Fruit fly (Drosophila melanogaster) whole organism, adult: ENCODE data around the gene CG4572.

ENCODE experiments used
- CG11617 ChIP-seq: fragments of 200-800 bp; sonication (Bioruptor generic); optimal IDR thresholded peaks from 2 replicates; lab custom pipeline; 2017; ENCODE audit warnings: mild to moderate bottlenecking, missing biosample characterization, missing genetic modification reagents, missing genetic modification characterization
- CG12768 ChIP-seq: fragments of 200-800 bp; sonication (Bioruptor generic); optimal IDR thresholded peaks from 2 replicates; lab custom pipeline; 2017; ENCODE audit warnings: missing biosample characterization, missing genetic modification characterization, mild to moderate bottlenecking, moderate library complexity, missing genetic modification reagents
- CG14711 ChIP-seq: fragments of 200-800 bp; sonication (Bioruptor generic); optimal IDR thresholded peaks from 2 replicates; lab custom pipeline; 2018; ENCODE audit warnings: missing biosample characterization, mild to moderate bottlenecking, missing genetic modification characterization, moderate library complexity
- CG1620 ChIP-seq: fragments of 200-800 bp; sonication (Bioruptor generic); optimal IDR thresholded peaks from 2 replicates; lab custom pipeline; 2016; ENCODE audit warnings: missing biosample characterization, missing genetic modification characterization
- CG33017 ChIP-seq: fragments of 200-800 bp; sonication (Bioruptor generic); optimal IDR thresholded peaks from 2 replicates; lab custom pipeline; 2018; ENCODE audit warnings: missing biosample characterization, mild to moderate bottlenecking, missing genetic modification characterization, moderate library complexity
- CG5204 ChIP-seq: fragments of 200-800 bp; sonication (Bioruptor generic); optimal IDR thresholded peaks from 2 replicates; lab custom pipeline; 2016; ENCODE audit warnings: missing biosample characterization, missing genetic modification characterization
- CG7045 ChIP-seq: fragments of 200-800 bp; sonication (Bioruptor generic); optimal IDR thresholded peaks from 2 replicates; lab custom pipeline; 2017; ENCODE audit warnings: missing biosample characterization, mild to moderate bottlenecking, missing genetic modification characterization
- CG7101 ChIP-seq: fragments of 200-800 bp; sonication (Bioruptor generic); optimal IDR thresholded peaks from 2 replicates; lab custom pipeline; 2018; ENCODE audit warnings: missing biosample characterization, mild to moderate bottlenecking, missing genetic modification characterization, moderate library complexity
- Clk ChIP-seq: fragments of 200-800 bp; sonication (Bioruptor generic); optimal IDR thresholded peaks from 2 replicates; lab custom pipeline; 2017; ENCODE audit warnings: missing biosample characterization, missing genetic modification characterization
- Crg-1 ChIP-seq: fragments of 200-800 bp; sonication (Bioruptor generic); optimal IDR thresholded peaks from 2 replicates; lab custom pipeline; 2016; ENCODE audit warnings: missing biosample characterization, missing genetic modification characterization
- Hr96 ChIP-seq: fragments of 200-800 bp; sonication (Bioruptor generic); optimal IDR thresholded peaks from 2 replicates; lab custom pipeline; 2016; ENCODE audit warnings: missing biosample characterization, missing genetic modification characterization
- Mnt ChIP-seq: fragments of 200-800 bp; sonication (Bioruptor generic); optimal IDR thresholded peaks from 2 replicates; lab custom pipeline; 2016; ENCODE audit warnings: missing biosample characterization, mild to moderate bottlenecking, missing genetic modification characterization
- bab1 ChIP-seq: fragments of 200-800 bp; sonication (Bioruptor generic); optimal IDR thresholded peaks from 3 replicates; lab custom pipeline; 2019; ENCODE audit warnings: missing biosample characterization, mild to moderate bottlenecking, missing genetic modification characterization, moderate library complexity
- cic ChIP-seq: fragments of 200-800 bp; sonication (Bioruptor generic); optimal IDR thresholded peaks from 2 replicates; lab custom pipeline; 2017; ENCODE audit warnings: missing biosample characterization, mild to moderate bottlenecking, missing genetic modification characterization, moderate library complexity
- cnc ChIP-seq, 2 experiments: fragments of >200 bp; optimal IDR thresholded peaks; 2 replicates each; lab custom pipeline; 2017
- kay ChIP-seq: fragments of 200-800 bp; sonication (Bioruptor generic); peaks from one replicate; lab custom pipeline; 2016; ENCODE audit warnings: missing biosample characterization, missing genetic modification characterization, borderline replicate concordance
- ovo ChIP-seq: fragments of 200-800 bp; sonication (Bioruptor generic); optimal IDR thresholded peaks from 2 replicates; lab custom pipeline; 2016; ENCODE audit warnings: missing biosample characterization, missing genetic modification characterization
- pad ChIP-seq: fragments of 200-800 bp; sonication (Bioruptor generic); optimal IDR thresholded peaks from 3 replicates; lab custom pipeline; 2017; ENCODE audit warnings: missing biosample characterization, missing genetic modification characterization, mild to moderate bottlenecking, moderate library complexity, missing genetic modification reagents
- tj ChIP-seq: fragments of 200-800 bp; sonication (Bioruptor generic); optimal IDR thresholded peaks from 3 replicates; lab custom pipeline; 2017; ENCODE audit warnings: missing biosample characterization, mild to moderate bottlenecking, missing genetic modification characterization, moderate library complexity
- toe ChIP-seq: fragments of 200-800 bp; sonication (Bioruptor generic); optimal IDR thresholded peaks from 2 replicates; lab custom pipeline; 2016; ENCODE audit warnings: missing biosample characterization, missing genetic modification characterization

Gene CG4572

DNA sequence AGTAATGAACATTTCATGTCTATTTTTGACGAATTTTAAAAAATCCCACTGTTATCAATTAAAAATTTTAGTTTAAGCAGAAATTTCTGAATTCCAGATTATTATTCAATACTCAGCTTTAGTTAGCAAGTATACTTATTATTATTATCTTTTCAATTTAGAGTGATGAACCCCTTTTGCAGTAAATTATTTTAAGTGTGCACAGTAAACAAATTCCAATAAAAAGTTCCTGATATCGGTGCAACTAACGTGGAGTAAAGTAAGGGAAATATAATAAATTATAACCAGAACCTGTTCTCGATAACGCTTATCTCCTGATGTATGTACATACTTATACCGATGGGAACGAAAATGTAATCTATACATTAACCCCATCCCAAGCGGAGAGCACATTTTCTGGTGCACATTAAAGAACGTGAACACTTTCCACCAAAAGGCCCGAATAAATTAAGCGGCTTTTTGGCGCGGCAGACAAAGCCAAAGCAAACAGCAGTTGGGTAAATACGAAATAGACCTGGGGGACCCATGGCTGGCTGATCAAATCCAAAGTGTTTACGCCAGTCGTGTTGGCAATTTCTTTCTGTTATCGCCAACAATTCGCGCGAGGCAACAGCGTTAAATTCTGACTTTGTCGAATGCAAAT, 6.1 kb downstream of the CG4572 start:
- TF ChIP-seq Hr96 (GFP tag; lab: Kevin White, UChicago) = peak; percentile 15
- TF ChIP-seq CG7101 (tag; lab: Kevin White, UChicago) = peak; percentile 25
- peak; percentile 10 for TF ChIP-seq CG14711 (tag; lab: Kevin White, UChicago)
- peak; percentile 44 for TF ChIP-seq pad
- TF ChIP-seq bab1 = no peak
- peak; percentile 25 for TF ChIP-seq tj (GFP tag; lab: Kevin White, UChicago)
- peak; percentile 47 for TF ChIP-seq CG1620 (GFP tag; lab: Kevin White, UChicago)
- TF ChIP-seq cic = peak; percentile 92
- TF ChIP-seq CG12768 (GFP tag; lab: Kevin White, UChicago) = peak; percentile 52
- TF ChIP-seq toe (GFP tag; lab: Kevin White, UChicago) = peak; percentile 42
- peak; percentile 47 for TF ChIP-seq Mnt
- no peak for TF ChIP-seq kay (GFP tag; lab: Kevin White, UChicago)
- TF ChIP-seq Crg-1 (GFP tag; lab: Kevin White, UChicago) = peak; percentile 73
- no peak for TF ChIP-seq Clk (GFP tag; lab: Kevin White, UChicago)
- TF ChIP-seq cnc (optimal IDR thresholded peaks at IDR 0.05; lab: Kevin White, UChicago) = no peak
- TF ChIP-seq ovo (GFP tag; lab: Kevin White, UChicago) = peak; percentile 28
- peak; percentile 48 for TF ChIP-seq CG7045
- no peak for TF ChIP-seq CG5204 (GFP tag; lab: Kevin White, UChicago)
- peak; percentile 39 for TF ChIP-seq CG11617 (GFP tag; lab: Kevin White, UChicago)
- TF ChIP-seq CG33017 (tag; lab: Kevin White, UChicago) = peak; percentile 62

DNA sequence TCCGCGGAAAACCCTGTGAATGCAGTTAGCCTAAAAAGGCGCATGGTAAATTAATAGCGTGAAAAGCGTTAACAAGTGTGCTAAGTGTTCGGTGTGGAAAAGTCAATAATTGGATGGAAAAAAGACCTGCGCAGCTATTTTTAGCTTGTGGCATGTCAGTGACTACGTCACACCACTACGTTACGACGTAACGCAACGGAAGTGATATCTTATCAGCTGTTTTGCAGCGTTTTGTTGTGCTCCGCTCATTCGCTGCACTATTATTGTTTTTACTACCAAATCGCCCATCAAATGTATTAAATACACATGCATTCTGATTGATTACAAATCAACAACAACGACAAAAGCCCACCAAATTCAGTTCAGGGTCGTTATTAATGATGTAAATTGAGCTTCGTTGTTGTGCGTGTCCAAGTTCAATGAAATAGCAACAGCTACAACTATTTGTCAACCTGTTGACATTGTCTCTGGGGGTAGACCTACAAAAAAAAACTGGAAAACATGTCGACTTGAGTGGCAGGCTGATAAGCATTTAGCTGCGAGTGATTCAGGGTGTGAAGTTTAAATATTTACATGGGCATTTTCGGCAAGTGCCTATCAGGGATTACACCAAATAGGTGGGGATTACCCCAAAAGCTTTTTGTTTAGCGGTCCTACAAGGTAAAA, 16.5 kb downstream of the CG4572 start:
- TF ChIP-seq CG14711 (tag; lab: Kevin White, UChicago) = no peak
- peak; percentile 66 for TF ChIP-seq cic
- TF ChIP-seq Crg-1 (GFP tag; lab: Kevin White, UChicago) = peak; percentile 17
- no peak for TF ChIP-seq tj (GFP tag; lab: Kevin White, UChicago)
- no peak for TF ChIP-seq CG7101 (tag; lab: Kevin White, UChicago)
- no peak for TF ChIP-seq CG1620 (GFP tag; lab: Kevin White, UChicago)
- no peak for TF ChIP-seq ovo (GFP tag; lab: Kevin White, UChicago)
- no peak for TF ChIP-seq CG11617 (GFP tag; lab: Kevin White, UChicago)
- TF ChIP-seq CG33017 (tag; lab: Kevin White, UChicago) = no peak
- TF ChIP-seq Mnt = no peak

dm6 chr3R:19846870-19847590, 17.2 kb downstream of the CG4572 start, which contains the start of gene MICU3:
TSS of gene MICU3 (plus strand) at chr3R:19847311.
- TF ChIP-seq ovo (GFP tag; lab: Kevin White, UChicago) (peak; percentile 1), CG33017 (tag; lab: Kevin White, UChicago) (no peak), CG14711 (tag; lab: Kevin White, UChicago) (peak; percentile 87), cnc (optimal IDR thresholded peaks at IDR 0.05; lab: Kevin White, UChicago) (no peak), toe (GFP tag; lab: Kevin White, UChicago) (peak; percentile 76), CG7045 (peak; percentile 39), bab1 (peak; percentile 21), CG1620 (GFP tag; lab: Kevin White, UChicago) (peak; percentile 68), cic (no peak), Mnt (peak; percentile 35), CG7101 (tag; lab: Kevin White, UChicago) (peak; percentile 26), tj (GFP tag; lab: Kevin White, UChicago) (no peak), Clk (GFP tag; lab: Kevin White, UChicago) (peak; percentile 54), CG12768 (GFP tag; lab: Kevin White, UChicago) (peak; percentile 43), Crg-1 (GFP tag; lab: Kevin White, UChicago) (peak; percentile 38), Hr96 (GFP tag; lab: Kevin White, UChicago) (peak; percentile 76), CG5204 (GFP tag; lab: Kevin White, UChicago) (peak; percentile 65), pad (peak; percentile 16), CG11617 (GFP tag; lab: Kevin White, UChicago) (peak; percentile 47), kay (GFP tag; lab: Kevin White, UChicago) (no peak)

DNA sequence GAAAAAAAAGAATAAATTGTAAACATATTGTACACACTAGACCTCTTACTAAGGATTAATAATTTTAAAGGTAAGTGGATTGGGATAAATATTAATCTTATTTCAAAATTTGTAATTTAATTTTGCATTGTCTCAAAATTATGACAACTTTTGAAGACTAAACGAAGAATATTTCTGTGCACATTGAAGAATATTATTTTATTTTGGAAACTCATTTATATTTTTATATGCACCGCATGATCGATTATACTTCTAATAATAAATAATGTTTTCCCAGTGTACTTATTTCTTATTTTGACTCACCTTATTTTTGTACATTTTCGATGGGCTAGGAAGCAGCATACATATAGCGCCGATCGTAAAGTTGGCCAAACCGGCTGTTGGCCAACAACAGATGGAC, 20.3 kb downstream of the CG4572 start:
- no peak for TF ChIP-seq bab1
- no peak for TF ChIP-seq CG14711 (tag; lab: Kevin White, UChicago)
- TF ChIP-seq CG33017 (tag; lab: Kevin White, UChicago) = no peak

dm6 chr3R:19840545-19840944, 23.6 kb downstream of the CG4572 start, which contains the start of gene CG31459:
TSS of gene CG31459 (plus strand) at chr3R:19840845.
- TF ChIP-seq bab1 (no peak), CG7101 (tag; lab: Kevin White, UChicago) (no peak), Clk (GFP tag; lab: Kevin White, UChicago) (no peak), pad (no peak)
